Worm (Caenorhabditis elegans): ENCODE data around the gene mrpl-28.

DNA sequence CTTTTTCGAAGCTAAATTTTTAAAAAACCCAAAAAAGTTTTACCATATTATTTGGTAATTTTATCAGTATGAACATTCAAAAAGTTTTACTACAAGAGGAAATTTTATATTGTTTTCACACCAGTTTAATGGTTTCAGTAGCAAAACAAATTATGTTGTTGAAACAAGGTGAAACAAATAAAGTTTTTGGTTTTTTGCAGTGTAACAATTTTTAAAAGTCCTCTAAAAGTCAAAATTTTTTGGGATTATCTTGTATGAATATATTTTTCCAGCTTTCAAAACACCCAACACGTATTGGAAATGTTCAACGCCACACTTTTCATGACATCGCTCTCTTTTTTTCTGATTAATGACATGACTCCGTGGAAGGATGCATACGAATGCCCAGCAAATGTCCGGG, 38.9 kb downstream of the mrpl-28 start, which contains the start of gene srt-54:
- no peak for TF ChIP-seq aly-2 (tag; optimal IDR thresholded peaks at IDR 0.05)
- TF ChIP-seq nhr-28 (tag; optimal IDR thresholded peaks at IDR 0.05): no peak
- TF ChIP-seq unc-62 (GFP tag; optimal IDR thresholded peaks at IDR 0.05 in 1 of 2): peak in 1 of 2 experiments; percentile 43
- no peak for TF ChIP-seq unc-62 (tag; optimal IDR thresholded peaks at IDR 0.05)
- no peak for TF ChIP-seq nhr-237 (tag; optimal IDR thresholded peaks at IDR 0.05)
- TF ChIP-seq ZK546.5 (tag; optimal IDR thresholded peaks at IDR 0.05): no peak
- no peak for TF ChIP-seq zag-1 (tag; optimal IDR thresholded peaks at IDR 0.05)
- TF ChIP-seq pqm-1 (tag; optimal IDR thresholded peaks at IDR 0.05): no peak
- TF ChIP-seq nhr-77 (tag; optimal IDR thresholded peaks at IDR 0.05): no peak
- no peak for TF ChIP-seq nhr-10 (tag; optimal IDR thresholded peaks at IDR 0.05)
- no peak for TF ChIP-seq F44E2.7 (GFP tag; IDR thresholded peaks at IDR 0.05)
- no peak for TF ChIP-seq lin-1 (GFP tag; IDR thresholded peaks at IDR 0.05)
- TF ChIP-seq snpc-4 (tag; optimal IDR thresholded peaks at IDR 0.05): no peak
- TF ChIP-seq egl-27 (tag; optimal IDR thresholded peaks at IDR 0.05): no peak
- TF ChIP-seq mep-1 (tag; optimal IDR thresholded peaks at IDR 0.05): no peak
